Worm (Caenorhabditis elegans) whole organism, late embryonic: ENCODE results near the gene Y17G9B.8.

Experiments used
- C38D4.7 ChIP-seq: fragments of 200-800 bp; sonication (Bioruptor generic); optimal IDR thresholded peaks from 2 replicates; lab custom pipeline; 2018; ENCODE audit warnings: mild to moderate bottlenecking, missing genetic modification characterization, moderate library complexity, missing compliant biosample characterization
- F13H6.1 ChIP-seq: sonication (generic microtip); optimal IDR thresholded peaks from 2 replicates; lab custom pipeline; 2016; ENCODE audit warnings: missing genetic modification characterization, missing compliant biosample characterization
- K02D7.2 ChIP-seq: sonication (generic microtip); optimal IDR thresholded peaks from 2 replicates; lab custom pipeline; 2017; ENCODE audit warnings: mild to moderate bottlenecking, missing genetic modification characterization, missing compliant biosample characterization
- K09A11.1 ChIP-seq: sonication (generic microtip); optimal IDR thresholded peaks from 2 replicates; lab custom pipeline; 2017; ENCODE audit warnings: antibody characterized with exemption, mild to moderate bottlenecking, missing genetic modification characterization, missing compliant biosample characterization; ENCODE audit not compliant: insufficient read depth
- T23F11.4 ChIP-seq: fragments of 200-800 bp; sonication (Bioruptor generic); optimal IDR thresholded peaks from 2 replicates; lab custom pipeline; 2018; ENCODE audit warnings: mild to moderate bottlenecking, missing genetic modification characterization, missing compliant biosample characterization
- Y22D7AL.16 ChIP-seq: sonication (generic microtip); optimal IDR thresholded peaks from 2 replicates; lab custom pipeline; 2016; ENCODE audit warnings: missing genetic modification characterization, missing compliant biosample characterization
- ama-1 ChIP-seq: fragments of 150-350 bp; optimal IDR thresholded peaks from 2 replicates; lab custom pipeline; 2014
- ceh-19 ChIP-seq: fragments of 200-800 bp; sonication (Bioruptor generic); optimal IDR thresholded peaks from 2 replicates; lab custom pipeline; 2018; ENCODE audit warnings: mild to moderate bottlenecking, missing genetic modification characterization, missing compliant biosample characterization
- ceh-2 ChIP-seq: sonication (generic microtip); optimal IDR thresholded peaks from 2 replicates; lab custom pipeline; 2016; ENCODE audit warnings: missing genotype, missing genetic modification characterization, missing compliant biosample characterization
- ceh-24 ChIP-seq: sonication (generic microtip); optimal IDR thresholded peaks from 2 replicates; lab custom pipeline; 2016; ENCODE audit warnings: mild to moderate bottlenecking, missing genetic modification characterization, missing compliant biosample characterization
- ceh-30 ChIP-seq: fragments of 150-350 bp; optimal IDR thresholded peaks from 2 replicates; lab custom pipeline; 2014; ENCODE audit warnings: missing biosample characterization, missing genetic modification characterization
- ceh-34 ChIP-seq: sonication (generic microtip); optimal IDR thresholded peaks from 2 replicates; lab custom pipeline; 2016; ENCODE audit warnings: mild to moderate bottlenecking, missing genetic modification characterization, missing compliant biosample characterization
- ceh-45 ChIP-seq: fragments of 200-800 bp; sonication (Bioruptor generic); IDR thresholded peaks from 2 replicates; pipeline ENCODE4 v1.3.6; 2022; ENCODE audit warnings: missing genetic modification reagents, missing genetic modification characterization, missing compliant biosample characterization
- ceh-48 ChIP-seq: sonication (generic microtip); optimal IDR thresholded peaks from 2 replicates; lab custom pipeline; 2016; ENCODE audit warnings: missing genetic modification characterization, inconsistent platforms, missing compliant biosample characterization
- ceh-6 ChIP-seq: fragments of 200-800 bp; sonication (Bioruptor generic); optimal IDR thresholded peaks from 2 replicates; lab custom pipeline; 2018; ENCODE audit warnings: mild to moderate bottlenecking, missing genetic modification characterization, missing compliant biosample characterization
- ceh-9 ChIP-seq: sonication (generic microtip); optimal IDR thresholded peaks from 2 replicates; lab custom pipeline; 2016; ENCODE audit warnings: mild to moderate bottlenecking, missing genetic modification characterization, inconsistent platforms, missing compliant biosample characterization
- dve-1 ChIP-seq: sonication (generic microtip); optimal IDR thresholded peaks from 2 replicates; lab custom pipeline; 2017; ENCODE audit warnings: antibody characterized with exemption, mild to moderate bottlenecking, missing genetic modification characterization, missing compliant biosample characterization
- elt-2 ChIP-seq: sonication (generic microtip); optimal IDR thresholded peaks from 2 replicates; lab custom pipeline; 2016; ENCODE audit warnings: missing genetic modification reagents, missing genetic modification characterization, missing compliant biosample characterization
- elt-4 ChIP-seq: sonication (generic microtip); optimal IDR thresholded peaks from 2 replicates; lab custom pipeline; 2016; ENCODE audit warnings: missing genetic modification characterization, missing compliant biosample characterization
- ets-4 ChIP-seq: sonication (generic microtip); optimal IDR thresholded peaks from 2 replicates; lab custom pipeline; 2016; ENCODE audit warnings: missing genetic modification characterization, missing compliant biosample characterization
- eyg-1 ChIP-seq: sonication (generic microtip); optimal IDR thresholded peaks from 2 replicates; lab custom pipeline; 2016; ENCODE audit warnings: missing genotype, missing genetic modification characterization, missing compliant biosample characterization
- fkh-10 ChIP-seq: fragments of 150-350 bp; optimal IDR thresholded peaks from 2 replicates; lab custom pipeline; 2014; ENCODE audit warnings: missing biosample characterization, missing genetic modification reagents, missing genetic modification characterization
- fkh-6 ChIP-seq: sonication (generic microtip); optimal IDR thresholded peaks from 2 replicates; lab custom pipeline; 2016; ENCODE audit warnings: missing genetic modification characterization, missing compliant biosample characterization
- gmeb-2 ChIP-seq: sonication (generic microtip); optimal IDR thresholded peaks from 2 replicates; lab custom pipeline; 2016; ENCODE audit warnings: missing genetic modification characterization, inconsistent platforms, missing compliant biosample characterization
- hlh-15 ChIP-seq: sonication (generic microtip); optimal IDR thresholded peaks from 2 replicates; lab custom pipeline; 2016; ENCODE audit warnings: missing genetic modification characterization, missing compliant biosample characterization
- hlh-30 ChIP-seq: sonication (generic microtip); optimal IDR thresholded peaks from 2 replicates; lab custom pipeline; 2017; ENCODE audit warnings: antibody characterized with exemption, missing genetic modification characterization, missing compliant biosample characterization; ENCODE audit not compliant: insufficient read depth
- hlh-8 ChIP-seq: sonication (generic microtip); optimal IDR thresholded peaks from 2 replicates; lab custom pipeline; 2016; ENCODE audit warnings: missing genotype, missing genetic modification characterization, missing compliant biosample characterization
- lim-6 ChIP-seq: sonication (generic microtip); optimal IDR thresholded peaks from 2 replicates; lab custom pipeline; 2016; ENCODE audit warnings: missing genetic modification characterization, missing compliant biosample characterization
- lin-11 ChIP-seq: fragments of 200-800 bp; sonication (Bioruptor generic); optimal IDR thresholded peaks from 2 replicates; lab custom pipeline; 2018; ENCODE audit warnings: mild to moderate bottlenecking, missing genetic modification characterization, missing compliant biosample characterization
- nfya-1 ChIP-seq: sonication (generic microtip); optimal IDR thresholded peaks from 2 replicates; lab custom pipeline; 2017; ENCODE audit warnings: missing genetic modification characterization, mild to moderate bottlenecking, missing compliant biosample characterization, antibody characterized with exemption, moderate library complexity
- nhr-11 ChIP-seq: fragments of 150-350 bp; optimal IDR thresholded peaks from 2 replicates; lab custom pipeline; 2014; ENCODE audit warnings: missing biosample characterization, missing genetic modification characterization
- odd-2 ChIP-seq: sonication (generic microtip); optimal IDR thresholded peaks from 2 replicates; lab custom pipeline; 2017; ENCODE audit warnings: antibody characterized with exemption, mild to moderate bottlenecking, missing genetic modification characterization, missing compliant biosample characterization
- pax-1 ChIP-seq: fragments of 150-350 bp; optimal IDR thresholded peaks from 2 replicates; lab custom pipeline; 2014; ENCODE audit warnings: missing biosample characterization, missing genetic modification characterization
- pha-2 ChIP-seq: sonication (generic microtip); optimal IDR thresholded peaks from 2 replicates; lab custom pipeline; 2017; ENCODE audit warnings: mild to moderate bottlenecking, missing genetic modification characterization, missing compliant biosample characterization
- pha-4 ChIP-seq: fragments of 150-350 bp; optimal IDR thresholded peaks from 2 replicates; lab custom pipeline; 2018; ENCODE audit warnings: missing biosample characterization, missing genetic modification reagents, missing genetic modification characterization
- ref-2 ChIP-seq: sonication (generic microtip); optimal IDR thresholded peaks from 2 replicates; lab custom pipeline; 2016; ENCODE audit warnings: missing genetic modification characterization, missing compliant biosample characterization
- sdc-2 ChIP-seq: sonication (generic microtip); optimal IDR thresholded peaks from 2 replicates; lab custom pipeline; 2016; ENCODE audit warnings: missing genotype, missing genetic modification characterization, missing compliant biosample characterization
- sox-2 ChIP-seq: fragments of 200-800 bp; sonication (Bioruptor generic); IDR thresholded peaks from 2 replicates; pipeline ENCODE4 v1.3.6; 2022; ENCODE audit warnings: missing genetic modification reagents, missing genetic modification characterization, missing compliant biosample characterization
- sox-4 ChIP-seq: sonication (generic microtip); optimal IDR thresholded peaks from 2 replicates; lab custom pipeline; 2017; ENCODE audit warnings: mild to moderate bottlenecking, missing genetic modification characterization, inconsistent platforms, missing compliant biosample characterization
- syd-9 ChIP-seq: sonication (generic microtip); optimal IDR thresholded peaks from 2 replicates; lab custom pipeline; 2016; ENCODE audit warnings: mild to moderate bottlenecking, missing genetic modification characterization, moderate library complexity, missing compliant biosample characterization
- unc-42 ChIP-seq: sonication (generic microtip); optimal IDR thresholded peaks from 2 replicates; lab custom pipeline; 2016; ENCODE audit warnings: missing genotype, missing genetic modification characterization, missing compliant biosample characterization
- unc-55 ChIP-seq: sonication (generic microtip); optimal IDR thresholded peaks from 2 replicates; lab custom pipeline; 2017; ENCODE audit warnings: missing biosample characterization, missing genetic modification reagents, missing genetic modification characterization
- unc-86 ChIP-seq: sonication (generic microtip); optimal IDR thresholded peaks from 2 replicates; lab custom pipeline; 2016; ENCODE audit warnings: missing genetic modification characterization, missing compliant biosample characterization
- zip-5 ChIP-seq: sonication (generic microtip); optimal IDR thresholded peaks from 2 replicates; lab custom pipeline; 2016; ENCODE audit warnings: missing genetic modification characterization, missing compliant biosample characterization

Y17G9B.8 gene

ce11 chrIV:4755929-4756655, 2.5 kb downstream of the Y17G9B.8 start, which contains the start of the genes fbxb-77 and Y17G9B.11:
TSS of gene fbxb-77 (minus strand) at chrIV:4756157.
TSS of gene Y17G9B.11 (plus strand) at chrIV:4756605.
- TF ChIP-seq ceh-48: peak; percentile 44
- TF ChIP-seq ceh-34 (tag; lab: Kevin White, UChicago): peak; percentile 61
- no peak for TF ChIP-seq elt-2 (tag; lab: Kevin White, UChicago)
- TF ChIP-seq ref-2 (tag; lab: Kevin White, UChicago): peak; percentile 34
- TF ChIP-seq sox-2 (GFP tag; lab: Robert Waterston, UW): no peak
- TF ChIP-seq odd-2 (tag; lab: Kevin White, UChicago): no peak

- TF ChIP-seq zip-5 (tag; lab: Kevin White, UChicago): no peak
- no peak for TF ChIP-seq syd-9 (tag; lab: Kevin White, UChicago)
- no peak for TF ChIP-seq unc-42 (tag; lab: Kevin White, UChicago)
- TF ChIP-seq odd-2 (tag; lab: Kevin White, UChicago): no peak
- no peak for TF ChIP-seq ceh-2 (tag; lab: Kevin White, UChicago)
- no peak for TF ChIP-seq lin-11
- TF ChIP-seq ceh-45 (GFP tag; lab: Robert Waterston, UW): no peak
- TF ChIP-seq elt-4 (tag; lab: Kevin White, UChicago): no peak
Measured at ce11 chrIV:4751814-4752213, 6.8 kb downstream of the Y17G9B.8 start, which contains the start of gene Y17G9B.4. TSS of gene Y17G9B.4 (plus strand) at chrIV:4752119.

- TF ChIP-seq unc-86 (tag; lab: Kevin White, UChicago) (peak; percentile 96), fkh-6 (tag; lab: Kevin White, UChicago) (peak; percentile 40), ceh-2 (tag; lab: Kevin White, UChicago) (peak; percentile 63), hlh-15 (tag; lab: Kevin White, UChicago) (peak; percentile 51), K02D7.2 (tag; lab: Kevin White, UChicago) (peak; percentile 72), T23F11.4 (GFP tag; lab: Kevin White, UChicago) (peak; percentile 79), ama-1 (lab: Kevin White, UChicago) (no peak), C38D4.7 (GFP tag; lab: Kevin White, UChicago) (peak; percentile 49), Y22D7AL.16 (tag; lab: Kevin White, UChicago) (peak; percentile 41), fkh-10 (GFP tag; lab: Kevin White, UChicago) (peak; percentile 92), K09A11.1 (tag; lab: Kevin White, UChicago) (peak; percentile 86), unc-55 (GFP tag; lab: Kevin White, UChicago) (peak; percentile 76), hlh-30 (tag; lab: Kevin White, UChicago) (peak; percentile 75), eyg-1 (tag; lab: Kevin White, UChicago) (peak; percentile 17), ets-4 (peak; percentile 93), lim-6 (peak; percentile 11), pha-2 (tag; lab: Kevin White, UChicago) (peak; percentile 79), F13H6.1 (tag; lab: Kevin White, UChicago) (peak; percentile 78), ceh-48 (peak; percentile 77), nhr-11 (tag; lab: Kevin White, UChicago) (peak; percentile 55), ceh-6 (peak; percentile 60), ceh-9 (tag; lab: Kevin White, UChicago) (no peak), ceh-24 (peak; percentile 47), pha-4 (tag; lab: Kevin White, UChicago) (no peak), hlh-8 (tag; lab: Kevin White, UChicago) (peak; percentile 72), ceh-45 (GFP tag; lab: Robert Waterston, UW) (peak; percentile 45; the same call in 1 of the 2 replicates), ceh-19 (peak; percentile 76), gmeb-2 (tag; lab: Kevin White, UChicago) (peak; percentile 80), ceh-30 (peak; percentile 99), odd-2 (tag; lab: Kevin White, UChicago) (no peak), sdc-2 (tag; lab: Kevin White, UChicago) (peak; percentile 68), elt-4 (tag; lab: Kevin White, UChicago) (no peak), lin-11 (peak; percentile 60), sox-4 (peak; percentile 58), pax-1 (tag; lab: Kevin White, UChicago) (peak; percentile 85), ref-2 (tag; lab: Kevin White, UChicago) (peak; percentile 99), syd-9 (tag; lab: Kevin White, UChicago) (peak; percentile 71), elt-2 (tag; lab: Kevin White, UChicago) (peak; percentile 94), dve-1 (tag; lab: Kevin White, UChicago) (peak; percentile 94), nfya-1 (tag; lab: Kevin White, UChicago) (peak; percentile 99)
Measured at ce11 chrIV:4749728-4750278, 8.8 kb downstream of the Y17G9B.8 start, which contains the start of the genes rpl-20 and Y17G9B.5. TSS of gene rpl-20 (minus strand) at chrIV:4749778. TSS of gene Y17G9B.5 (plus strand) at chrIV:4750240.
